In the genomic region with DNA sequence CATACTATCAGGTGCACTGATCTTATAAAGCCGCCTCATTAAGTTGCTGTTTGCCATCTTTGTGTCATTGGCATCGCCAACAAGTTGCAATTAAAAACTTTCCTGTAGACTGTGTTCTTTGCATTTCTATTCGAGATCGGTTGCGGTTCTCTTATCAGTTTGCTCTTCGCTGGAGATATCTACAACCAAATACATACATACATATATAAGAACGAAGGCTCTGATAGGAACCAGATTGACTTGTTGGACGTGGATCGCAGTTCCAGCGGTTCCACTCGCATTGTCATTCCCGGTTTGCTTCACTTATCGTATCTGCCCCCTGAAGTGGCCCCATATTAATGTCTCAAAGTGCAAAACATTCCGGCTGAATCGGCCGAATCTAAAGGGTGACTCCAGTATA, we compare ENCODE assay signal across 3 fruit fly cellular contexts.
TF ChIP-seq lines count a peak whose summit lies in the region.

No protein-coding gene starts in this region.

- TF ChIP-seq CTCF in whole organism, embryonic (GFP tag; optimal IDR thresholded peaks at IDR 0.05; lab: Kevin White, UChicago) = no peak

TF ChIP-seq in whole organism, embryonic, 481 proteins besides CTCF, POLR2A, EP300 and RAD21:
- no peak for TF ChIP-seq CG16813 (GFP tag; IDR thresholded peaks at IDR 0.05; lab: Robert Waterston, UW; ENCODE audit: partially characterized antibody)
- peak; percentile 13 for TF ChIP-seq grn (GFP tag; optimal IDR thresholded peaks at IDR 0.05; lab: Kevin White, UChicago)
- TF ChIP-seq nom (GFP tag; optimal IDR thresholded peaks at IDR 0.05; lab: Kevin White, UChicago) = peak; percentile 57
- TF ChIP-seq B-H2 (GFP tag; optimal IDR thresholded peaks at IDR 0.05; lab: Kevin White, UChicago) = no peak
- TF ChIP-seq trem (tag; optimal IDR thresholded peaks at IDR 0.05; lab: Kevin White, UChicago) = no peak
- TF ChIP-seq Abd-B (GFP tag; optimal IDR thresholded peaks at IDR 0.05; lab: Kevin White, UChicago) = no peak
- TF ChIP-seq Taf1 (GFP tag; IDR thresholded peaks at IDR 0.05; lab: Robert Waterston, UW) = no peak
- TF ChIP-seq pum (GFP tag; optimal IDR thresholded peaks at IDR 0.05; lab: Kevin White, UChicago) = no peak
- no peak for TF ChIP-seq CG7928 (GFP tag; optimal IDR thresholded peaks at IDR 0.05; lab: Kevin White, UChicago)

TF ChIP-seq in whole organism, prepupa, 60 proteins besides CTCF, POLR2A, EP300 and RAD21:
- no peak for TF ChIP-seq OdsH (GFP tag; optimal IDR thresholded peaks at IDR 0.05; lab: Kevin White, UChicago)
- TF ChIP-seq Lpt (GFP tag; optimal IDR thresholded peaks at IDR 0.05; lab: Kevin White, UChicago) = no peak
- no peak for TF ChIP-seq CG31627 (GFP tag; optimal IDR thresholded peaks at IDR 0.05; lab: Kevin White, UChicago)
- no peak for TF ChIP-seq CG10669 (GFP tag; optimal IDR thresholded peaks at IDR 0.05; lab: Kevin White, UChicago)
- TF ChIP-seq ss (GFP tag; optimal IDR thresholded peaks at IDR 0.05; lab: Kevin White, UChicago) = peak in 1 of 2 experiments; percentile 38
- no peak for TF ChIP-seq CG6808 (GFP tag; optimal IDR thresholded peaks at IDR 0.05; lab: Kevin White, UChicago)
- TF ChIP-seq Met (GFP tag; optimal IDR thresholded peaks at IDR 0.05; lab: Kevin White, UChicago) = no peak
- TF ChIP-seq Eip78C (GFP tag; lab: Kevin White, UChicago) = peak; percentile 44
- peak; percentile 88 for TF ChIP-seq svp (GFP tag; lab: Kevin White, UChicago)
- TF ChIP-seq dac (GFP tag; optimal IDR thresholded peaks at IDR 0.05; lab: Kevin White, UChicago) = no peak
- TF ChIP-seq vri (GFP tag; optimal IDR thresholded peaks at IDR 0.05; lab: Kevin White, UChicago) = peak; percentile 32
- TF ChIP-seq CG6276 (GFP tag; optimal IDR thresholded peaks at IDR 0.05; lab: Kevin White, UChicago) = peak; percentile 29
- TF ChIP-seq CG9139 (GFP tag; optimal IDR thresholded peaks at IDR 0.05; lab: Kevin White, UChicago) = peak; percentile 25
- no peak for TF ChIP-seq achi (GFP tag; optimal IDR thresholded peaks at IDR 0.05; lab: Kevin White, UChicago)
- no peak for TF ChIP-seq pdm3 (GFP tag; optimal IDR thresholded peaks at IDR 0.05; lab: Kevin White, UChicago)
- no peak for TF ChIP-seq CG8319 (GFP tag; optimal IDR thresholded peaks at IDR 0.05; lab: Kevin White, UChicago)

TF ChIP-seq in whole organism, pupa, 21 proteins besides CTCF, POLR2A, EP300 and RAD21:
- TF ChIP-seq EcR (GFP tag; optimal IDR thresholded peaks at IDR 0.05; lab: Kevin White, UChicago) = peak; percentile 81
- TF ChIP-seq gl (tag; optimal IDR thresholded peaks at IDR 0.05; lab: Kevin White, UChicago) = peak; percentile 25
- TF ChIP-seq Pif1B (GFP tag; optimal IDR thresholded peaks at IDR 0.05; lab: Kevin White, UChicago) = no peak
TF ChIP-seq in whole organism, pupa: peak in this region for 2.
